Worm (Caenorhabditis elegans): ENCODE results near the gene rgs-11.

Gene rgs-11

ce11 chrX:14976840-14977534 is 12.6 kb downstream of the rgs-11 start (continued):
- TF ChIP-seq lsy-27 (tag; optimal IDR thresholded peaks at IDR 0.05; ENCODE audit: borderline replicate concordance, insufficient read depth) (no peak), atf-7 (tag; optimal IDR thresholded peaks at IDR 0.05) (no peak), F37B4.10 (GFP tag; IDR thresholded peaks at IDR 0.05) (no peak), egrh-3 (GFP tag; IDR thresholded peaks at IDR 0.05) (no peak), F49E8.2 (tag; optimal IDR thresholded peaks at IDR 0.05; ENCODE audit: insufficient read depth) (no peak), hlh-26 (GFP tag; conservative IDR thresholded peaks at IDR 0.05) (no peak), zfh-2 (GFP tag; conservative IDR thresholded peaks at IDR 0.05) (no peak), nfya-2 (GFP tag; IDR thresholded peaks at IDR 0.05) (no peak), F39B2.1 (GFP tag; IDR thresholded peaks at IDR 0.05) (no peak), xnd-1 (tag; optimal IDR thresholded peaks at IDR 0.05) (no peak), attf-6 (GFP tag; IDR thresholded peaks at IDR 0.05) (no peak), akir-1 (GFP tag; optimal IDR thresholded peaks at IDR 0.05) (no peak), snpc-3.4 (tag; optimal IDR thresholded peaks at IDR 0.05) (no peak), gei-17 (GFP tag; optimal IDR thresholded peaks at IDR 0.05) (no peak), lin-26 (GFP tag; IDR thresholded peaks at IDR 0.05) (0 out of 2 replicates have a peak, but pooled peaks have one; percentile 44), zim-3 (tag; optimal IDR thresholded peaks at IDR 0.05) (no peak), him-1 (tag; optimal IDR thresholded peaks at IDR 0.05) (no peak), sea-2 (GFP tag; IDR thresholded peaks at IDR 0.05) (no peak), hmg-20 (GFP tag; IDR thresholded peaks at IDR 0.05) (no peak), C17E4.6 (GFP tag; IDR thresholded peaks at IDR 0.05) (no peak), die-1 (tag; optimal IDR thresholded peaks at IDR 0.05) (no peak), Y95B8A.8 (GFP tag; IDR thresholded peaks at IDR 0.05) (no peak), F55B11.4 (tag; optimal IDR thresholded peaks at IDR 0.05; ENCODE audit: borderline replicate concordance, insufficient read depth) (no peak), tbp1 (GFP tag; optimal IDR thresholded peaks at IDR 0.05) (peak; percentile 84), B0035.1 (tag; optimal IDR thresholded peaks at IDR 0.05) (no peak), pha-4 (tag; optimal IDR thresholded peaks at IDR 0.05) (no peak), mes-4 (tag; optimal IDR thresholded peaks at IDR 0.05) (no peak), madf-3 (GFP tag; IDR thresholded peaks at IDR 0.05) (no peak), athp-1 (tag; optimal IDR thresholded peaks at IDR 0.05) (no peak), ztf-18 (tag; optimal IDR thresholded peaks at IDR 0.05) (no peak), Y67H2A.10 (GFP tag; conservative IDR thresholded peaks at IDR 0.05) (no peak)

ce11 chrX:14978756-14979155 is 14.4 kb downstream of the rgs-11 start:
- TF ChIP-seq sea-2 (GFP tag; IDR thresholded peaks at IDR 0.05) (no peak), hlh-12 (tag; optimal IDR thresholded peaks at IDR 0.05) (no peak), nfyb-1 (GFP tag; IDR thresholded peaks at IDR 0.05) (0 out of 2 replicates have a peak, but pooled peaks have one; percentile 30), lin-35 (GFP tag; optimal IDR thresholded peaks at IDR 0.05) (peak in 1 of 3 experiments; percentile 3), nhr-80 (tag; optimal IDR thresholded peaks at IDR 0.05) (peak; percentile 39), F57C9.4 (tag; optimal IDR thresholded peaks at IDR 0.05) (no peak), zim-3 (tag; optimal IDR thresholded peaks at IDR 0.05) (no peak), let-526 (GFP tag; IDR thresholded peaks at IDR 0.05) (no peak), B0019.2 (GFP tag; conservative IDR thresholded peaks at IDR 0.05) (no peak), F55B11.4 (tag; optimal IDR thresholded peaks at IDR 0.05; ENCODE audit: borderline replicate concordance, insufficient read depth) (no peak), madf-10 (tag; optimal IDR thresholded peaks at IDR 0.05) (no peak), let-607 (tag; optimal IDR thresholded peaks at IDR 0.05) (peak in 1 of 2 experiments; percentile 10), cebp-1 (GFP tag; IDR thresholded peaks at IDR 0.05) (no peak), cebp-1 (tag; optimal IDR thresholded peaks at IDR 0.05) (peak; percentile 49), ZK185.1 (tag; optimal IDR thresholded peaks at IDR 0.05; ENCODE audit: poor library complexity, severe bottlenecking) (peak; percentile 47), bed-1 (GFP tag; IDR thresholded peaks at IDR 0.05) (no peak), hmg-1.2 (GFP tag; IDR thresholded peaks at IDR 0.05) (peak; percentile 29; the same call in 1 of the 2 replicates), ztf-26 (tag; optimal IDR thresholded peaks at IDR 0.05) (peak; percentile 30), snpc-4 (GFP tag; optimal IDR thresholded peaks at IDR 0.05) (no peak), snpc-4 (tag; optimal IDR thresholded peaks at IDR 0.05) (peak in 1 of 4 experiments; percentile 23)

Data from whole organism, young adult.